Worm (Caenorhabditis elegans): ENCODE data around the gene C48A7.16.

DNA sequence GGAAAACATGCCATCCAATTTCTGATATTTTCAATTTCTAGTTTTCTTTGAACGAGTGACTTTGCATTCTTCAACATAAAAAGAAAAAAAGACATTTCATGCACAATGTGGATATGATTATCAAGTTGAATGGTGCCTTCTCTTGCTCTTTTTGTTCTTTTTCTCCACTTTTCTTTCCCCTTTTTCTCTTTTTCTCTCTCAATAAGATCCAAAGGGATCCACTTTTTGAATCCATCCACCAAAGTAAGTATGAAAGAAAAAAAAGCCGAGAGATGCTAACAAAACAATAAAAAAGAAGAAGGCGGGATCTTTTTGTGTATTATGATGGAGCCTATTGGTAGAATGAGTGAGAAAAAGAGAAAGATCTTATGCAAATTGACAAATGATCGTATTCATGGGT, 2.0 kb downstream of the C48A7.16 start:
- no peak for TF ChIP-seq ama-1 (optimal IDR thresholded peaks at IDR 0.05)
- no peak for TF ChIP-seq ets-7 (tag; optimal IDR thresholded peaks at IDR 0.05)
- TF ChIP-seq hmg-4 (GFP tag; optimal IDR thresholded peaks at IDR 0.05), result no peak
- TF ChIP-seq tbx-11 (GFP tag; IDR thresholded peaks at IDR 0.05), result no peak
- no peak for TF ChIP-seq ceh-13 (GFP tag; optimal IDR thresholded peaks at IDR 0.05)
- no peak for TF ChIP-seq hnd-1 (tag; optimal IDR thresholded peaks at IDR 0.05)
- TF ChIP-seq ceh-36 (tag; optimal IDR thresholded peaks at IDR 0.05), result no peak
- no peak for TF ChIP-seq tra-4 (tag; optimal IDR thresholded peaks at IDR 0.05)
- TF ChIP-seq pes-1 (GFP tag; IDR thresholded peaks at IDR 0.05), result no peak
- no peak for TF ChIP-seq B0310.2 (tag; optimal IDR thresholded peaks at IDR 0.05)
- TF ChIP-seq F13C5.2 (tag; optimal IDR thresholded peaks at IDR 0.05), result no peak
